Fruit fly (Drosophila melanogaster) whole organism, pupa: Measurements from ENCODE around the gene Hsp26.
A peak's percentile ranks its signal among the peaks of the same experiment; 100 is the strongest.

Experiments
- CG10348 ChIP-seq: fragments of 200-800 bp; sonication (Bioruptor generic); IDR thresholded peaks from 2 replicates; pipeline ENCODE4 v1.3.6; 2022; ENCODE audit warnings: missing biosample characterization, missing genetic modification characterization
- CG12605 ChIP-seq: fragments of 200-800 bp; sonication (Bioruptor generic); IDR thresholded peaks from 2 replicates; pipeline ENCODE4 v1.3.6; 2022; ENCODE audit warnings: missing biosample characterization, missing genetic modification characterization
- CG13204 ChIP-seq: fragments of 200-800 bp; sonication (Bioruptor generic); optimal IDR thresholded peaks from 2 replicates; lab custom pipeline; 2018; ENCODE audit warnings: missing biosample characterization, mild to moderate bottlenecking, missing genetic modification characterization, moderate library complexity
- CG14655 ChIP-seq: fragments of 200-800 bp; sonication (Bioruptor generic); optimal IDR thresholded peaks from 3 replicates; lab custom pipeline; 2017; ENCODE audit warnings: mild to moderate bottlenecking, missing biosample characterization, missing genetic modification reagents, missing genetic modification characterization
- CG15710 ChIP-seq: fragments of 200-800 bp; sonication (Bioruptor generic); optimal IDR thresholded peaks from 2 replicates; lab custom pipeline; 2018; ENCODE audit warnings: missing biosample characterization, mild to moderate bottlenecking, missing genetic modification characterization, moderate library complexity
- CG17806 ChIP-seq: fragments of 200-800 bp; sonication (Bioruptor generic); optimal IDR thresholded peaks from 2 replicates; lab custom pipeline; 2018; ENCODE audit warnings: missing biosample characterization, mild to moderate bottlenecking, missing genetic modification characterization, moderate library complexity
- CG32121 ChIP-seq: fragments of 200-800 bp; sonication (Bioruptor generic); IDR thresholded peaks from 2 replicates; pipeline ENCODE4 v1.3.6; 2022; ENCODE audit warnings: missing biosample characterization, missing genetic modification characterization
- CG34367 ChIP-seq: fragments of 200-800 bp; sonication (Bioruptor generic); optimal IDR thresholded peaks from 2 replicates; lab custom pipeline; 2018; ENCODE audit warnings: missing biosample characterization, mild to moderate bottlenecking, missing genetic modification characterization
- CG4496 ChIP-seq: fragments of 200-800 bp; sonication (Bioruptor generic); IDR thresholded peaks from 3 replicates; pipeline ENCODE4 v1.3.6; 2022; ENCODE audit warnings: missing biosample characterization, missing genetic modification characterization
- CG8159 ChIP-seq: fragments of 200-800 bp; sonication (Bioruptor generic); optimal IDR thresholded peaks from 3 replicates; lab custom pipeline; 2018; ENCODE audit warnings: missing biosample characterization, mild to moderate bottlenecking, missing genetic modification characterization, moderate library complexity
- CG8301 ChIP-seq: fragments of 200-800 bp; sonication (Bioruptor generic); optimal IDR thresholded peaks from 2 replicates; lab custom pipeline; 2018; ENCODE audit warnings: missing biosample characterization, mild to moderate bottlenecking, missing genetic modification characterization
- CG9948 ChIP-seq: fragments of 200-800 bp; sonication (Bioruptor generic); optimal IDR thresholded peaks from 2 replicates; lab custom pipeline; 2018; ENCODE audit warnings: missing biosample characterization, mild to moderate bottlenecking, missing genetic modification characterization, moderate library complexity
- D1 ChIP-seq: fragments of 200-800 bp; sonication (Bioruptor generic); optimal IDR thresholded peaks from 2 replicates; lab custom pipeline; 2018; ENCODE audit warnings: missing biosample characterization, mild to moderate bottlenecking, missing genetic modification characterization, moderate library complexity
- EcR ChIP-seq: fragments of 200-800 bp; sonication (Bioruptor generic); optimal IDR thresholded peaks from 3 replicates; lab custom pipeline; 2019; ENCODE audit warnings: missing biosample characterization, missing genetic modification characterization, mild to moderate bottlenecking, moderate library complexity, missing genetic modification reagents
- Ets98B ChIP-seq: fragments of 200-800 bp; sonication (Bioruptor generic); IDR thresholded peaks from 2 replicates; pipeline ENCODE4 v1.3.6; 2022; ENCODE audit warnings: missing biosample characterization, missing genetic modification characterization
- Pif1A ChIP-seq: fragments of 200-800 bp; sonication (Bioruptor generic); optimal IDR thresholded peaks from 3 replicates; lab custom pipeline; 2016; ENCODE audit warnings: missing biosample characterization, missing genetic modification characterization
- Pif1B ChIP-seq: fragments of 200-800 bp; sonication (Bioruptor generic); optimal IDR thresholded peaks from 3 replicates; lab custom pipeline; 2016; ENCODE audit warnings: missing biosample characterization, missing genetic modification characterization
- Snoo ChIP-seq: fragments of 200-800 bp; sonication (Bioruptor generic); optimal IDR thresholded peaks from 3 replicates; lab custom pipeline; 2017; ENCODE audit warnings: missing biosample characterization, mild to moderate bottlenecking, missing genetic modification characterization, inconsistent platforms
- fd96Ca ChIP-seq: fragments of 200-800 bp; sonication (Bioruptor generic); IDR thresholded peaks from 3 replicates; pipeline ENCODE4 v1.3.6; 2022; ENCODE audit warnings: missing biosample characterization, missing genetic modification characterization
- gl ChIP-seq: fragments of 200-800 bp; sonication (Bioruptor generic); optimal IDR thresholded peaks from 2 replicates; lab custom pipeline; 2018; ENCODE audit warnings: missing biosample characterization, mild to moderate bottlenecking, missing genetic modification characterization
- rn ChIP-seq: fragments of 200-800 bp; sonication (Bioruptor generic); IDR thresholded peaks from 2 replicates; pipeline ENCODE4 v1.3.6; 2022; ENCODE audit warnings: missing biosample characterization, missing genetic modification characterization

The Hsp26 gene

DNA sequence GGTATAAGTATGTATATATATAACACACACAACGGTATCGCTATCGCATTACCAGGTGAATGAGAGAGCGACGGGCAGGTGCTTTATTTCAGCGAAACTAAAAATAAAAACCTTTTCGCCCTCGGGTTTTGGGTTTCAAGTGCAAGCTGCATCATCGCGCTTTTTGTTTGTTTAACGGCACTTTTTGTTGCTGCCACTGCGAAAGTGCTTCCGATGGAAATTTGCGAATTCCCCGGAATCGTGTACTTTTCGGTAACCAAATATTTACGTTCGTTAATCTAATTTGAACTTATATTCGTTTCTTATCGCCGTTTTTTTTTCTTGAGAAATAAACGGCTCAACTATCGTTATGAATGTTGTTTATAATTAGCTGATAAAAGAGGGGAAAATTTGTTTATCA lies 18.8 kb upstream of the Hsp26 start:
- no peak for TF ChIP-seq Ets98B (GFP tag; lab: Robert Waterston, UW)
- TF ChIP-seq fd96Ca (GFP tag; lab: Robert Waterston, UW) = no peak
- no peak for TF ChIP-seq CG10348 (GFP tag; lab: Robert Waterston, UW)
- no peak for TF ChIP-seq CG8301 (tag; lab: Kevin White, UChicago)
- no peak for TF ChIP-seq CG34367 (tag; lab: Kevin White, UChicago)
- no peak for TF ChIP-seq CG9948 (tag; lab: Kevin White, UChicago)
- no peak for TF ChIP-seq gl (tag; lab: Kevin White, UChicago)
- TF ChIP-seq CG13204 (GFP tag; lab: Kevin White, UChicago) = no peak
- TF ChIP-seq Snoo (tag; lab: Kevin White, UChicago) = no peak
- no peak for TF ChIP-seq CG17806 (tag; lab: Kevin White, UChicago)

DNA sequence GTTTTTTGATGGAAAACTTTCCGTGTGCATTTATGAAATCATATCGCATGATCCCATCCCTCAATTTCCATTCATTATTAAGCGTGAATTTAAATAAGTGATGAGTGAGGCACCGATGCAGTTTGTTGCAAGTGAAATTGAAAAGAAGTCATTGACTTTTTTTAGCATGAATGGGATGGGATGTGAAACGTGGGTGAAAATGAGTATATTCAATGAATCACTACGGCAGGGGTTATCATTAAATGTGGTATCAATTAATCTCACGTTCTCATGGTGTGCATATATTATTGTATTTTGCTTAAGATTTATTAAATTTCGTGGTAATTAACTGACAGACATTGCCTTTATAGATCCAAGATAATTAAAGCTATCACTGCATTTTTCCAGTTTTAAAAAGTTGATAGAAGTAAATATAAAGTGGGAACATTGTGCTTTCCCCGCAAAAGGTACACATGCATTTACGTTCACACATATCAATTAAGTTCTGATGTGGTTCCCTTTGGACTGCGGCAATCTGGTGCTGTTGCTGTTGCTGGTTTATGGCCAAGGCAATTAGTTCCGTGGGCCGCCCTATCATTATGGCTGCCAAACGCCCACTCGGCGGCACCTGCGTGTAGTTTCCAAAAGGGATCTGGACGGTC lies 14.2 kb upstream of the Hsp26 start:
- TF ChIP-seq CG10348 (GFP tag; lab: Robert Waterston, UW) (no peak), CG34367 (tag; lab: Kevin White, UChicago) (no peak), gl (tag; lab: Kevin White, UChicago) (no peak), Snoo (tag; lab: Kevin White, UChicago) (no peak), Ets98B (GFP tag; lab: Robert Waterston, UW) (no peak), EcR (GFP tag; lab: Kevin White, UChicago) (peak; percentile 33), CG4496 (GFP tag; lab: Robert Waterston, UW) (no peak)

DNA sequence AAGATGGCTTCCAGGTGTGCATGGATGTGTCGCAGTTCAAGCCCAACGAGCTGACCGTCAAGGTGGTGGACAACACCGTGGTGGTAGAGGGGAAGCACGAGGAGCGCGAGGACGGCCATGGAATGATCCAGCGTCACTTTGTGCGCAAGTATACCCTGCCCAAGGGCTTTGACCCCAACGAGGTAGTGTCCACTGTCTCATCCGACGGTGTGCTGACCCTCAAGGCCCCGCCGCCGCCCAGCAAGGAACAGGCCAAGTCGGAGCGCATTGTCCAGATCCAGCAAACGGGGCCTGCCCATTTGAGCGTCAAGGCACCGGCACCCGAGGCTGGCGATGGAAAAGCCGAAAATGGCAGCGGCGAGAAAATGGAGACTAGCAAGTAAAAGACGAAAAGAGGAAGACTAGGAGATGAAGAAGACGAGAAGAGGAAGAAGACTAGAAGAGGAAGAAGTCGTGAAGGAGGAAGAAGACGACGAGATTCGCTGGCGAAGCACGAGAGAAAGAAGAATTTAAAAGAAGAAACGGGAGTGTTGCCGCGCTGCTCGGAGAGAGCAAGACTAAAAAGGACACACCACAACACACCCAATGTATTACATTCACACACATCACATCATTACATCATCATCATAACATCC lies 7.3 kb upstream of the Hsp26 start:
- TF ChIP-seq D1 (no peak), EcR (GFP tag; lab: Kevin White, UChicago) (peak; percentile 76)

DNA sequence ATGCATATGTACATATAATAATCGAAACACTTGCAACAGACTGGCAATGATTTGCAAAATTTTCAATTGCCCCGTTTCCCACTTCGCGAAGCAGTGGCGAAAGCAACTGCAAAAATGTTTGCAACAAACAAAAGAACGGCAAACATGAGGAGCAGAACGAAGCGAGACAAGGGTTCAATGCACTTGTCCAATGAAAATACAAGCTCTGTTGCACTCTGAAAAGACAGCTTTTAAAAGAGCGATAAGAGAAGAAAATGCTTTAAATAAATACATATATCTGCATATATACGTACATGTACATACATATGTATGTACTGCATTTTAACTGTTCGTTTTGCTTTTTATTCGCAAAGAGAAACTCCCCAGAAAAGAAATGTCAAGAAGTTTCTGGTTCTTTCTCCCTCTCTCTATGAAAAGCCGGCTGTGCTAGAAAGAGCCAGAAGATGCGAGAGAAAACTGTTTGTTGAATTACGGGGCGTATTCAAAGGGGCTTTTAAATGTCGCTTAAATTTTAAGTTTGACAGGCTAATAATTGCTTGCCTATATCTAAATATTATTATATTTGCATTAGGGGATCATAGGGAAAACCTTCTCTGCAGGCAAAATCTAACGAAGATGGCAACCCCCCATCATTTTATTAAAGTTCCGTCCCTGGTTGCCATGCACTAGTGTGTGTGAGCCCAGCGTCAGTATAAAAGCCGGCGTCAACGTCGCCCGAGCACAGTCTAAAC lies 6.3 kb upstream of the Hsp26 start, which contains the start of gene Hsp27:
TSS of gene Hsp27 (plus strand) at position 719 of the 731 bp plus-strand sequence.
- TF ChIP-seq CG15710 (tag; lab: Kevin White, UChicago) = peak; percentile 100
- TF ChIP-seq D1 = peak; percentile 100
- TF ChIP-seq CG12605 (GFP tag; lab: Robert Waterston, UW) = peak; percentile 100
- peak; percentile 99 for TF ChIP-seq gl (tag; lab: Kevin White, UChicago)
- TF ChIP-seq Pif1A (GFP tag; lab: Kevin White, UChicago) = peak; percentile 100
- TF ChIP-seq Ets98B (GFP tag; lab: Robert Waterston, UW) = peak; percentile 100
- TF ChIP-seq CG4496 (GFP tag; lab: Robert Waterston, UW) = peak; percentile 100
- TF ChIP-seq CG10348 (GFP tag; lab: Robert Waterston, UW) = peak; percentile 99
- TF ChIP-seq rn (GFP tag; lab: Robert Waterston, UW) = peak; percentile 99
- TF ChIP-seq EcR (GFP tag; lab: Kevin White, UChicago) = peak; percentile 96
- TF ChIP-seq CG14655 (GFP tag; lab: Kevin White, UChicago) = peak; percentile 100
- TF ChIP-seq CG32121 = peak; percentile 100
- TF ChIP-seq CG8301 (tag; lab: Kevin White, UChicago) = peak; percentile 100
- peak; percentile 100 for TF ChIP-seq fd96Ca (GFP tag; lab: Robert Waterston, UW)
- TF ChIP-seq CG9948 (tag; lab: Kevin White, UChicago) = peak; percentile 100
- peak; percentile 100 for TF ChIP-seq Snoo (tag; lab: Kevin White, UChicago)
- peak; percentile 99 for TF ChIP-seq CG34367 (tag; lab: Kevin White, UChicago)
- peak; percentile 100 for TF ChIP-seq CG17806 (tag; lab: Kevin White, UChicago)
- TF ChIP-seq Pif1B (GFP tag; lab: Kevin White, UChicago) = peak; percentile 100
- TF ChIP-seq CG8159 (tag; lab: Kevin White, UChicago) = peak; percentile 100
- peak; percentile 98 for TF ChIP-seq CG13204 (GFP tag; lab: Kevin White, UChicago)
- TF ChIP-seq, all 21 proteins: peak for 21

DNA sequence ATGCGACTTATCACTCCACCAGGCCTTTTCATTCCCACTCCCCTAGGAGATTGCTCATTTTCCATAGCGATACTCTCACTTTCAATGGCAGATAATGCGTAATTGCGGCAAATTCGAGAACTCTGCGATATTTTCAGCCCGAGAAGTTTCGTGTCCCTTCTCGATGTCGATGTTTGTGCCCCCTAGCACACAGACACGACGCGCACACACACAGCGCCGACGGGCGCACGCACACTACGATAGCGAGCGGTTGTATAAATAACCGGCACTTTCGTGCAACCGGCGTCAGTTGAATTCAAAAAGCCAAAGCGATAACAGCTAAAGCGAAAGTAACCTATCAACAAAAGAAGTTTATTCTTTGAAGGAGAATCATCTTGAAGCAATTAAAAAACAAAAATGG lies 4.4 kb upstream of the Hsp26 start, which contains the start of gene Hsp23:
TSS of gene Hsp23 (plus strand) at position 281 of the 400 bp plus-strand sequence.
- peak; percentile 53; the same call in 1 of the 3 replicates for TF ChIP-seq CG4496 (GFP tag; lab: Robert Waterston, UW)
- peak; percentile 16 for TF ChIP-seq gl (tag; lab: Kevin White, UChicago)
- TF ChIP-seq EcR (GFP tag; lab: Kevin White, UChicago) = peak; percentile 80
- TF ChIP-seq CG10348 (GFP tag; lab: Robert Waterston, UW) = no peak
- peak; percentile 19 for TF ChIP-seq CG13204 (GFP tag; lab: Kevin White, UChicago)
- 0 out of 2 replicates have a peak, but pooled peaks have one; percentile 39 for TF ChIP-seq Ets98B (GFP tag; lab: Robert Waterston, UW)
- TF ChIP-seq CG14655 (GFP tag; lab: Kevin White, UChicago) = peak; percentile 24
- TF ChIP-seq CG17806 (tag; lab: Kevin White, UChicago) = no peak
- TF ChIP-seq CG32121 = peak; percentile 56; the same call in 1 of the 2 replicates
- no peak for TF ChIP-seq Pif1A (GFP tag; lab: Kevin White, UChicago)
- no peak for TF ChIP-seq rn (GFP tag; lab: Robert Waterston, UW)
- TF ChIP-seq Snoo (tag; lab: Kevin White, UChicago) = peak; percentile 51
- peak; percentile 59 for TF ChIP-seq CG12605 (GFP tag; lab: Robert Waterston, UW)
- TF ChIP-seq D1 = no peak
- no peak for TF ChIP-seq CG9948 (tag; lab: Kevin White, UChicago)
- no peak for TF ChIP-seq CG8159 (tag; lab: Kevin White, UChicago)
- peak; percentile 9 for TF ChIP-seq CG34367 (tag; lab: Kevin White, UChicago)
- TF ChIP-seq CG15710 (tag; lab: Kevin White, UChicago) = peak; percentile 6
- peak; percentile 35 for TF ChIP-seq Pif1B (GFP tag; lab: Kevin White, UChicago)
- 0 out of 3 replicates have a peak, but pooled peaks have one; percentile 34 for TF ChIP-seq fd96Ca (GFP tag; lab: Robert Waterston, UW)
- TF ChIP-seq CG8301 (tag; lab: Kevin White, UChicago) = peak; percentile 5
